Worm (Caenorhabditis elegans): Measurements from ENCODE around the gene F45E1.4.

Gene F45E1.4

DNA sequence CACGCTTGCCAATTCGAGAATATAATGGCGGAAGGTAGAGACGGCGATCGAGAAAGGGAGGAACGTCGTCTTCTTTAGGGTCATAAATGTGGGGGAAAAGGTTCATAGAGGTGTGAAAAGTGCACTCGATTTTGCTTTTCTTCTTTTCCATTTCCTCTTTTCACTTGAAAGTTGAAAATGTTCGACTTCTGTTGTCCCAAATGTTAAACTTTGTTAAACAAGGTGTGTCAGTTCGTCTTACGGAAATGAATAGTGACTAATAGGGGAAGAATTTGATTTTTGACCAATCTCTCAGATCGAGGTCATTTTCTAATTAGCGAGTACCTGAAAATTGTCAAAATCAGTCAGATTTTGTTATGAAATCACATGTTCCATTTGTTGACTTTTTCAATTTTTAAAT, 19.1 kb downstream of the F45E1.4 start:
- TF ChIP-seq nhr-28 (tag; optimal IDR thresholded peaks at IDR 0.05) (no peak), blmp-1 (tag; optimal IDR thresholded peaks at IDR 0.05) (peak; percentile 6), lsy-2 (tag; optimal IDR thresholded peaks at IDR 0.05) (no peak), Y116A8C.19 (tag; optimal IDR thresholded peaks at IDR 0.05; ENCODE audit: borderline replicate concordance) (no peak), nhr-71 (tag; optimal IDR thresholded peaks at IDR 0.05) (no peak), rnt-1 (tag; optimal IDR thresholded peaks at IDR 0.05) (no peak), nhr-20 (tag; optimal IDR thresholded peaks at IDR 0.05) (no peak)

DNA sequence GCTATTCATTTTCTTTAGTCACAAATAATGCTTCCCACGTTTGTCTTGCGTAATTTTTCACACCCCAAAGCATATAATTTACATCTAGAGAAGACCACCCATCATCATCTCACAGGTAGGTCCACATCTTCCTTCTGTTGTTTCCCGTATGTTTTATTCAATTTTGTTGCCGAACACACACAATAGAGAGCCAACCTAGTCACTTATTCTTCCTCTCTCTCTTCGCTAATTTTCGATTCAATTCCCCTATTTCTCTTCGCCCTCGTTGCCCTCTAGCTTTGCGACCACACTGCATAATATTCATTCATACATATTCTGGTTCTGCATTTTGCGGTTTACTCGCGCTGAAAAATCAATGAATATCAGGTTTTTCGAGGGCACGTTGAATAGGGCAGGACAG, 20.2 kb downstream of the F45E1.4 start:
- TF ChIP-seq mdl-1 (tag; optimal IDR thresholded peaks at IDR 0.05): no peak
- TF ChIP-seq ceh-88 (GFP tag; IDR thresholded peaks at IDR 0.05): no peak
- no peak for TF ChIP-seq nhr-237 (tag; optimal IDR thresholded peaks at IDR 0.05)
- TF ChIP-seq nhr-71 (tag; optimal IDR thresholded peaks at IDR 0.05): no peak
- no peak for TF ChIP-seq snu-23 (GFP tag; optimal IDR thresholded peaks at IDR 0.05)
- no peak for TF ChIP-seq nhr-12 (tag; optimal IDR thresholded peaks at IDR 0.05)
- TF ChIP-seq lir-3 (tag; optimal IDR thresholded peaks at IDR 0.05; ENCODE audit: poor library complexity): no peak
- no peak for TF ChIP-seq sptf-1 (tag; optimal IDR thresholded peaks at IDR 0.05)
- TF ChIP-seq lin-15B (tag; optimal IDR thresholded peaks at IDR 0.05): no peak
- TF ChIP-seq sup-37 (GFP tag; optimal IDR thresholded peaks at IDR 0.05): no peak
- no peak for TF ChIP-seq lin-39 (tag; optimal IDR thresholded peaks at IDR 0.05)
- no peak for TF ChIP-seq sox-4 (tag; optimal IDR thresholded peaks at IDR 0.05)
- no peak for TF ChIP-seq F16B12.6 (tag; optimal IDR thresholded peaks at IDR 0.05)
- TF ChIP-seq nhr-77 (tag; optimal IDR thresholded peaks at IDR 0.05): no peak
- no peak for TF ChIP-seq efl-3 (GFP tag; optimal IDR thresholded peaks at IDR 0.05)
- no peak for TF ChIP-seq dpl-1 (GFP tag; optimal IDR thresholded peaks at IDR 0.05)
- TF ChIP-seq pag-3 (tag; optimal IDR thresholded peaks at IDR 0.05; ENCODE audit: borderline replicate concordance, insufficient read depth): no peak
- TF ChIP-seq lin-13 (GFP tag; optimal IDR thresholded peaks at IDR 0.05): no peak
- TF ChIP-seq lin-35 (GFP tag; optimal IDR thresholded peaks at IDR 0.05): no peak
- no peak for TF ChIP-seq hlh-17 (GFP tag; optimal IDR thresholded peaks at IDR 0.05; ENCODE audit: borderline replicate concordance)

DNA sequence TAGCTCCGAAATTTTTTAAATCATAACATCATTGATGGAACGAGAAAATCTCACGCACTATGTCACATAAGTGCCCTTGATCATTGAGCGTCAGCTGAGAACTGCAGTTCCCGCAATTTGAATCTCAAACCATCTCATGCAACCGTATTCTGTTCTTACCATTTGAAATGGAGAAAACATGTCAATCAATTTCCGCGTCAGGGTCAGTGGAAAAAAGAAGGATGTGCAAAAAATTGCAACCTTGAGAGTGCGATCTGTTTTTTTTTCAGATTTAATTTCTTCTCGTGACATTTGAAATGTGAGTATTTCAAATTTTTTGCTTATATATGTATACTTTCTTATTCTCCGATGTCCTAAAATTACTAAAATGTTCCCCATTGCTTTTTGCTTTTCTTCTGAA, 24.9 kb downstream of the F45E1.4 start:
- no peak for TF ChIP-seq zag-1 (tag; optimal IDR thresholded peaks at IDR 0.05)
- peak; percentile 22 for TF ChIP-seq nhr-20 (tag; optimal IDR thresholded peaks at IDR 0.05)
- TF ChIP-seq snu-23 (GFP tag; optimal IDR thresholded peaks at IDR 0.05): peak; percentile 37
- no peak for TF ChIP-seq lsy-2 (tag; optimal IDR thresholded peaks at IDR 0.05)
- no peak for TF ChIP-seq pax-3 (tag; optimal IDR thresholded peaks at IDR 0.05)
- no peak for TF ChIP-seq fos-1 (tag; optimal IDR thresholded peaks at IDR 0.05)
- TF ChIP-seq lin-14 (GFP tag; optimal IDR thresholded peaks at IDR 0.05): peak; percentile 66
- no peak for TF ChIP-seq lir-3 (tag; optimal IDR thresholded peaks at IDR 0.05; ENCODE audit: poor library complexity)
- TF ChIP-seq nhr-85 (tag): peak; percentile 84
- no peak for TF ChIP-seq hlh-17 (GFP tag; optimal IDR thresholded peaks at IDR 0.05; ENCODE audit: borderline replicate concordance)
- no peak for TF ChIP-seq ceh-8 (GFP tag; optimal IDR thresholded peaks at IDR 0.05)
- TF ChIP-seq nhr-71 (tag; optimal IDR thresholded peaks at IDR 0.05): peak; percentile 16

DNA sequence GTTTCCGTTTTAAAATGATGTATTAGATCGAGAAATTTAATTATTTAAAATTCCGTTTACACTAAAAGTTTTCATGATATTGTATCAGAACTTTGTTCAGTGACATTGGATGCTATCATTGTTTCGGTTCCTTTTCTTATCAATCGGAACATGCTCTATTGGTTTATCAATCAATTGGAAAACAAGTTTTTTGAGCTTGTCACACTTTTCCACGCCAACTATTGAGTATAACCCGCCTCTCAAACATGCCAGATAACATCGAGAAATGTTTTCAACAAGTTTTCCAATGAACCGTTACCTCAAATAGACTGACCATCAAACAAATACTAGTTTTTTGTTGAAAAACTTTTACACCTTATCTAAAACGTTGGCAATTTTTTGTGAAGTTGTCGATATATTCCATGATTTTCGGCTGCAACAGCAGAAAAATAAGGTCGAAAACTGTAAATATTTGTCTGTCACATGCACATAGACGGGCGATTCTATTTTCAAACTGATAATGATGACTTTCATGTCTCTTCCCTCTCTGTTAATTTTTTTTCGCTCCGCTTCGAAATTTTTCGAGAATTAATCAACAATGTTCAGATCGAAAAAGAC, 28.7 kb downstream of the F45E1.4 start, which contains the start of gene unk-1:
Gene unk-1, plus strand, starts transcription at position 577 of the 597 bp plus-strand sequence.
- TF ChIP-seq lin-14 (GFP tag; optimal IDR thresholded peaks at IDR 0.05) (peak; percentile 12), nhr-85 (tag) (peak; percentile 49), elt-2 (tag; optimal IDR thresholded peaks at IDR 0.05) (peak; percentile 43), nhr-11 (tag; optimal IDR thresholded peaks at IDR 0.05) (no peak), lin-35 (GFP tag; optimal IDR thresholded peaks at IDR 0.05) (peak in 1 of 2 experiments; percentile 13)
